Fruit fly (Drosophila melanogaster): ENCODE results near the gene CG17477.

CG17477 gene

dm6 chr3R:17079859-17080255 lies 46.9 kb downstream of the CG17477 start, which contains the start of the genes Keap1 and kuk (continued):
- no peak for TF ChIP-seq CG17568 (GFP tag; optimal IDR thresholded peaks at IDR 0.05)
- TF ChIP-seq CG11560 (tag; IDR thresholded peaks at IDR 0.05): peak; percentile 13; the same call in 1 of the 3 replicates
- TF ChIP-seq CG14965 (GFP tag; optimal IDR thresholded peaks at IDR 0.05; ENCODE audit: borderline replicate concordance): no peak
- peak; percentile 55 for TF ChIP-seq Chrac-16 (GFP tag; optimal IDR thresholded peaks at IDR 0.05)
- TF ChIP-seq CG13296 (GFP tag; optimal IDR thresholded peaks at IDR 0.05): no peak
- TF ChIP-seq CG31441 (GFP tag; IDR thresholded peaks at IDR 0.05): no peak
- TF ChIP-seq CG4730 (GFP tag; IDR thresholded peaks at IDR 0.05): no peak
- TF ChIP-seq inv (GFP tag; IDR thresholded peaks at IDR 0.05; ENCODE audit: partially characterized antibody): peak; percentile 88
- no peak for TF ChIP-seq hth (optimal IDR thresholded peaks at IDR 0.05)
- TF ChIP-seq CG8765 (GFP tag; IDR thresholded peaks at IDR 0.05): peak; percentile 30; the same call in 1 of the 2 replicates
- peak; percentile 58 for TF ChIP-seq onecut (GFP tag; IDR thresholded peaks at IDR 0.05)
- no peak for TF ChIP-seq Elba2 (GFP tag; optimal IDR thresholded peaks at IDR 0.05)
- TF ChIP-seq CG10431 (GFP tag; optimal IDR thresholded peaks at IDR 0.05): peak; percentile 70
- no peak for TF ChIP-seq CG7963 (GFP tag; IDR thresholded peaks at IDR 0.05; ENCODE audit: partially characterized antibody)
- TF ChIP-seq CG2202 (tag; optimal IDR thresholded peaks at IDR 0.05): no peak
- no peak for TF ChIP-seq CG8281 (tag; optimal IDR thresholded peaks at IDR 0.05)
- TF ChIP-seq CG32772 (GFP tag; IDR thresholded peaks at IDR 0.05): peak; percentile 46; the same call in 1 of the 2 replicates
- peak; percentile 93 for TF ChIP-seq CG9797 (GFP tag; optimal IDR thresholded peaks at IDR 0.05)
- TF ChIP-seq Fer2 (tag; optimal IDR thresholded peaks at IDR 0.05): peak; percentile 46
- no peak for TF ChIP-seq Stat92E (GFP tag; optimal IDR thresholded peaks at IDR 0.05)
- TF ChIP-seq B-H1 (GFP tag; IDR thresholded peaks at IDR 0.05): peak; percentile 13; the same call in 1 of the 3 replicates
- peak; percentile 56 for TF ChIP-seq CG3065 (GFP tag; optimal IDR thresholded peaks at IDR 0.05)
- TF ChIP-seq fru (optimal IDR thresholded peaks at IDR 0.05): no peak
- TF ChIP-seq Drgx (GFP tag; IDR thresholded peaks at IDR 0.05): no peak
- TF ChIP-seq CG30020 (tag; optimal IDR thresholded peaks at IDR 0.05): peak; percentile 9
- peak; percentile 44 to 65 for TF ChIP-seq chif (GFP tag; optimal IDR thresholded peaks at IDR 0.05)
- peak; percentile 45 for TF ChIP-seq CG11504 (tag; optimal IDR thresholded peaks at IDR 0.05)
- TF ChIP-seq tna (GFP tag; IDR thresholded peaks at IDR 0.05; ENCODE audit: partially characterized antibody): peak; percentile 61
- TF ChIP-seq Meics (GFP tag; optimal IDR thresholded peaks at IDR 0.05): no peak
- no peak for TF ChIP-seq CG3726 (GFP tag; IDR thresholded peaks at IDR 0.05)
- TF ChIP-seq CG2120 (GFP tag; optimal IDR thresholded peaks at IDR 0.05): peak; percentile 81
- TF ChIP-seq sisA (GFP tag; IDR thresholded peaks at IDR 0.05): peak; percentile 56
- TF ChIP-seq ken (GFP tag; IDR thresholded peaks at IDR 0.05): peak; percentile 80
- TF ChIP-seq slou (GFP tag; optimal IDR thresholded peaks at IDR 0.05): peak; percentile 74
- no peak for TF ChIP-seq gce (GFP tag; IDR thresholded peaks at IDR 0.05)
- no peak for TF ChIP-seq Taf1 (GFP tag; IDR thresholded peaks at IDR 0.05)
- peak; percentile 64 for TF ChIP-seq tio (GFP tag; optimal IDR thresholded peaks at IDR 0.05)
- TF ChIP-seq Bteb2 (GFP tag; optimal IDR thresholded peaks at IDR 0.05): peak; percentile 49
- TF ChIP-seq nmo (GFP tag; optimal IDR thresholded peaks at IDR 0.05): peak; percentile 80
- no peak for TF ChIP-seq CG12769 (tag; optimal IDR thresholded peaks at IDR 0.05)
- TF ChIP-seq CG17802 (tag; optimal IDR thresholded peaks at IDR 0.05): peak; percentile 11
- TF ChIP-seq nau (GFP tag; optimal IDR thresholded peaks at IDR 0.05): no peak
- TF ChIP-seq az2 (GFP tag; optimal IDR thresholded peaks at IDR 0.05): peak; percentile 50
- TF ChIP-seq kay (GFP tag; optimal IDR thresholded peaks at IDR 0.05): no peak
- peak; percentile 85 for TF ChIP-seq Sin3A (optimal IDR thresholded peaks at IDR 0.05)
- peak; percentile 48 for TF ChIP-seq Asciz (GFP tag; optimal IDR thresholded peaks at IDR 0.05)
- no peak for TF ChIP-seq pan (optimal IDR thresholded peaks at IDR 0.05)
- no peak for TF ChIP-seq pan (GFP tag; optimal IDR thresholded peaks at IDR 0.05 in 1 of 2, IDR thresholded peaks at IDR 0.05 in 1 of 2)
- no peak for TF ChIP-seq CG8359 (GFP tag; optimal IDR thresholded peaks at IDR 0.05; ENCODE audit: borderline replicate concordance)
- TF ChIP-seq NC2β (GFP tag; optimal IDR thresholded peaks at IDR 0.05): peak; percentile 67
- TF ChIP-seq ase (GFP tag; IDR thresholded peaks at IDR 0.05): no peak
- 0 out of 3 replicates have a peak, but pooled peaks have one; percentile 4 for TF ChIP-seq CG2889 (GFP tag; IDR thresholded peaks at IDR 0.05)

Measured in whole organism, embryonic.